Worm (Caenorhabditis elegans): ENCODE data around the gene F53A3.1.

DNA sequence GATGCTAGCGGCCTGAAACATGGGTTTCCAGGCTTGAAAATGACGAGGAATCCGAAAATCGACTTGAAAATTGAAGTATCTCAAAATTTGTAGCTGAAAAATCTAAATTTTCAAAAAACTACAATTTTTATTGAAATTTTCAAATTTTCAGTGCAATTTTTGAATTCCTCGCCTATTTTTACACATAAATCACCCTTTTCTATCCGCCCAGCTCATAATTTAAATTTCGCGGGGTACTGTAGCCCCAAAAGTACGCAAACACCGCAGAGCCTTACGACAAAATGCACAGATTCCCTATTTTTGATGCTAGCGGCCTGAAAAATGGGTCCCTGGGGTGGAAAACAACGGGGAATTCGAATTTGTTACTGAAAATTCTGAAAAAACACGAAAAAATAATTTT is 11.9 kb downstream of the F53A3.1 start:
- no peak for TF ChIP-seq mdl-1 (tag; optimal IDR thresholded peaks at IDR 0.05)
- peak; percentile 26 for TF ChIP-seq lin-13 (GFP tag; optimal IDR thresholded peaks at IDR 0.05)
- no peak for TF ChIP-seq ceh-82 (tag; optimal IDR thresholded peaks at IDR 0.05)
- no peak for TF ChIP-seq ztf-11 (tag; optimal IDR thresholded peaks at IDR 0.05)
- no peak for TF ChIP-seq ama-1 (optimal IDR thresholded peaks at IDR 0.05)
- TF ChIP-seq alr-1 (tag; optimal IDR thresholded peaks at IDR 0.05), result no peak
- no peak for TF ChIP-seq fos-1 (tag; optimal IDR thresholded peaks at IDR 0.05)
- no peak for TF ChIP-seq zag-1 (tag; optimal IDR thresholded peaks at IDR 0.05)
- TF ChIP-seq ZK546.5 (tag; optimal IDR thresholded peaks at IDR 0.05), result no peak
- TF ChIP-seq nhr-11 (tag; optimal IDR thresholded peaks at IDR 0.05), result no peak
- TF ChIP-seq skn-1 (tag; optimal IDR thresholded peaks at IDR 0.05), result no peak
- TF ChIP-seq unc-62 (GFP tag; optimal IDR thresholded peaks at IDR 0.05), result no peak
